Worm (Caenorhabditis elegans) whole organism, L1 larva: ENCODE measurements around the gene K02E2.1.

ENCODE experiments used
- F16B12.6 ChIP-seq: fragments of 150-350 bp; optimal IDR thresholded peaks from 2 replicates; lab custom pipeline; 2014; ENCODE audit warnings: missing biosample characterization, missing genetic modification characterization
- aha-1 ChIP-seq: fragments of 150-350 bp; optimal IDR thresholded peaks from 2 replicates; lab custom pipeline; 2014; ENCODE audit warnings: missing biosample characterization, missing genetic modification characterization
- ama-1 ChIP-seq: fragments of 150-350 bp; optimal IDR thresholded peaks from 2 replicates; lab custom pipeline; 2014
- blmp-1 ChIP-seq: fragments of 150-350 bp; optimal IDR thresholded peaks from 2 replicates; lab custom pipeline; 2014; ENCODE audit warnings: missing biosample characterization, missing genetic modification characterization
- ceh-82 ChIP-seq, 3 experiments: fragments of 150-350 bp in 1 of 3; sonication (generic microtip) in 2 of 3; optimal IDR thresholded peaks; 2 replicates each; lab custom pipeline; 2014 to 2017; ENCODE audit warnings: missing biosample characterization in 3 of 3, missing genetic modification characterization in 3 of 3
- ces-1 ChIP-seq: fragments of 150-350 bp; optimal IDR thresholded peaks from 2 replicates; lab custom pipeline; 2014; ENCODE audit warnings: missing biosample characterization, missing genetic modification reagents, missing genetic modification characterization
- egl-27 ChIP-seq, 2 experiments: fragments of 150-350 bp in 1 of 2; sonication (generic microtip); optimal IDR thresholded peaks; 3 replicates each; lab custom pipeline; 2017 to 2018; ENCODE audit warnings: missing biosample characterization in 2 of 2, missing genetic modification characterization in 2 of 2, missing genetic modification reagents in 2 of 2
- elt-3 ChIP-seq, 6 experiments: fragments of 150-350 bp in 1 of 6; sonication (generic microtip); optimal IDR thresholded peaks; 2 replicates each; lab custom pipeline; 2017 to 2018; ENCODE audit warnings: missing biosample characterization in 6 of 6, missing genetic modification characterization in 6 of 6, inconsistent platforms in 1 of 6
- fkh-8 ChIP-seq: sonication (generic microtip); optimal IDR thresholded peaks from 2 replicates; lab custom pipeline; 2016; ENCODE audit warnings: mild to moderate bottlenecking, missing genetic modification characterization, missing compliant biosample characterization
- hlh-4 ChIP-seq: sonication (generic microtip); optimal IDR thresholded peaks from 2 replicates; lab custom pipeline; 2016; ENCODE audit warnings: mild to moderate bottlenecking, missing genetic modification characterization, missing compliant biosample characterization
- lsy-2 ChIP-seq, 2 experiments: fragments of 150-350 bp; optimal IDR thresholded peaks; 2 replicates each; lab custom pipeline; 2014; ENCODE audit warnings: missing biosample characterization in 2 of 2, missing genetic modification characterization in 2 of 2
- nhr-11 ChIP-seq: fragments of 150-350 bp; optimal IDR thresholded peaks from 2 replicates; lab custom pipeline; 2014; ENCODE audit warnings: missing biosample characterization, missing genetic modification characterization
- unc-30 ChIP-seq: sonication (generic microtip); optimal IDR thresholded peaks from 2 replicates; lab custom pipeline; 2017; ENCODE audit warnings: missing biosample characterization, missing genetic modification characterization
- zag-1 ChIP-seq: fragments of 150-350 bp; optimal IDR thresholded peaks from 2 replicates; lab custom pipeline; 2014; ENCODE audit warnings: missing biosample characterization, missing genetic modification characterization

ce11 chrV:20350382-20350781, 913 bp upstream of the K02E2.1 start:
- TF ChIP-seq aha-1 (tag; lab: Kevin White, UChicago) (no peak), ces-1 (GFP tag; lab: Kevin White, UChicago) (no peak), ama-1 (lab: Kevin White, UChicago) (no peak), unc-30 (tag; lab: Kevin White, UChicago) (no peak), lsy-2 (tag; optimal IDR thresholded peaks at IDR 0.05; lab: Kevin White, UChicago) (no peak), elt-3 (tag; optimal IDR thresholded peaks at IDR 0.05; lab: Kevin White, UChicago) (no peak), F16B12.6 (tag; lab: Kevin White, UChicago) (no peak), blmp-1 (tag; lab: Kevin White, UChicago) (no peak), ceh-82 (tag; optimal IDR thresholded peaks at IDR 0.05; lab: Kevin White, UChicago) (no peak), zag-1 (no peak), nhr-11 (no peak), egl-27 (tag; optimal IDR thresholded peaks at IDR 0.05; lab: Kevin White, UChicago) (no peak), fkh-8 (no peak), hlh-4 (tag; lab: Kevin White, UChicago) (no peak)
